Fruit fly (Drosophila melanogaster) whole organism, embryonic: ENCODE data around the gene Nf-YC.

ENCODE experiments used
- CG10147 ChIP-seq: fragments of 200-800 bp; sonication (Bioruptor generic); optimal IDR thresholded peaks from 2 replicates; lab custom pipeline; 2019; ENCODE audit warnings: missing biosample characterization, mild to moderate bottlenecking, missing genetic modification characterization, moderate library complexity
- CG10366 ChIP-seq: fragments of 200-800 bp; sonication (Bioruptor generic); IDR thresholded peaks from 2 replicates; pipeline ENCODE4 v1.3.6; 2022; ENCODE audit warnings: missing biosample characterization, missing genetic modification characterization
- CG10462 ChIP-seq: fragments of 200-800 bp; sonication (Bioruptor generic); optimal IDR thresholded peaks from 2 replicates; lab custom pipeline; 2016; ENCODE audit warnings: missing biosample characterization, missing genetic modification characterization
- CG12155 ChIP-seq: fragments of 200-800 bp; sonication (Bioruptor generic); optimal IDR thresholded peaks from 3 replicates; lab custom pipeline; 2016; ENCODE audit warnings: missing biosample characterization, missing genetic modification characterization
- CG1233 ChIP-seq: fragments of 200-800 bp; sonication (Bioruptor generic); optimal IDR thresholded peaks from 4 replicates; lab custom pipeline; 2018; ENCODE audit warnings: missing biosample characterization, mild to moderate bottlenecking, missing genetic modification characterization
- CG13287 ChIP-seq: fragments of 200-800 bp; sonication (Bioruptor generic); IDR thresholded peaks from 2 replicates; pipeline ENCODE4 v1.3.6; 2022; ENCODE audit warnings: missing biosample characterization, missing genetic modification characterization; ENCODE audit not compliant: partially characterized antibody
- CG13296 ChIP-seq: fragments of 200-800 bp; sonication (Bioruptor generic); optimal IDR thresholded peaks from 3 replicates; lab custom pipeline; 2018; ENCODE audit warnings: missing biosample characterization, mild to moderate bottlenecking, missing genetic modification characterization
- CG13624 ChIP-seq: fragments of 200-800 bp; sonication (Bioruptor generic); optimal IDR thresholded peaks from 2 replicates; lab custom pipeline; 2016; ENCODE audit warnings: missing biosample characterization, missing genetic modification characterization
- CG15073 ChIP-seq: fragments of 200-800 bp; sonication (Bioruptor generic); optimal IDR thresholded peaks from 2 replicates; lab custom pipeline; 2016; ENCODE audit warnings: missing biosample characterization, missing genetic modification characterization
- CG16863 ChIP-seq: fragments of 200-800 bp; sonication (Bioruptor generic); optimal IDR thresholded peaks from 3 replicates; lab custom pipeline; 2016; ENCODE audit warnings: missing biosample characterization, missing genetic modification characterization
- CG18476 ChIP-seq: fragments of 200-800 bp; sonication (Bioruptor generic); optimal IDR thresholded peaks from 2 replicates; lab custom pipeline; 2016; ENCODE audit warnings: missing biosample characterization, mild to moderate bottlenecking, missing genetic modification characterization
- CG32767 ChIP-seq: fragments of 200-800 bp; sonication (Bioruptor generic); IDR thresholded peaks from 2 replicates; pipeline ENCODE4 v1.3.6; 2022; ENCODE audit warnings: missing biosample characterization, missing genetic modification characterization
- CG43689 ChIP-seq: fragments of 200-800 bp; sonication (Bioruptor generic); IDR thresholded peaks from 2 replicates; pipeline ENCODE4 v1.3.6; 2022; ENCODE audit warnings: missing biosample characterization, missing genetic modification characterization
- CG4404 ChIP-seq: fragments of 200-800 bp; sonication (Bioruptor generic); IDR thresholded peaks from 2 replicates; pipeline ENCODE4 v1.3.6; 2022; ENCODE audit warnings: missing biosample characterization, missing genetic modification characterization
- CG6272 ChIP-seq: fragments of 200-800 bp; sonication (Bioruptor generic); IDR thresholded peaks from 2 replicates; pipeline ENCODE4 v1.3.6; 2022; ENCODE audit warnings: missing biosample characterization, missing genetic modification characterization
- CG6654 ChIP-seq: fragments of 200-800 bp; sonication (Bioruptor generic); optimal IDR thresholded peaks from 2 replicates; lab custom pipeline; 2017; ENCODE audit warnings: missing biosample characterization, mild to moderate bottlenecking, missing genetic modification characterization
- CG6791 ChIP-seq: fragments of 200-800 bp; sonication (Bioruptor generic); IDR thresholded peaks from 3 replicates; pipeline ENCODE4 v1.3.6; 2022; ENCODE audit warnings: missing biosample characterization, missing genetic modification characterization; ENCODE audit not compliant: partially characterized antibody
- CG7271 ChIP-seq: fragments of 200-800 bp; sonication (Bioruptor generic); optimal IDR thresholded peaks from 2 replicates; lab custom pipeline; 2018; ENCODE audit warnings: missing biosample characterization, mild to moderate bottlenecking, missing genetic modification characterization, moderate library complexity
- CG7372 ChIP-seq: fragments of 200-800 bp; sonication (Bioruptor generic); IDR thresholded peaks from 2 replicates; pipeline ENCODE4 v1.3.6; 2022; ENCODE audit warnings: missing biosample characterization, missing genetic modification characterization
- CG7556 ChIP-seq: fragments of 200-800 bp; sonication (Bioruptor generic); optimal IDR thresholded peaks from 2 replicates; lab custom pipeline; 2017; ENCODE audit warnings: missing biosample characterization, mild to moderate bottlenecking, missing genetic modification characterization
- CG7928 ChIP-seq: fragments of 200-800 bp; sonication (Bioruptor generic); optimal IDR thresholded peaks from 2 replicates; lab custom pipeline; 2017; ENCODE audit warnings: missing biosample characterization, mild to moderate bottlenecking, missing genetic modification characterization
- CG7987 ChIP-seq: fragments of 200-800 bp; sonication (Bioruptor generic); optimal IDR thresholded peaks from 2 replicates; lab custom pipeline; 2018; ENCODE audit warnings: missing biosample characterization, mild to moderate bottlenecking, missing genetic modification characterization, moderate library complexity
- CG8765 ChIP-seq: fragments of 200-800 bp; sonication (Bioruptor generic); IDR thresholded peaks from 2 replicates; pipeline ENCODE4 v1.3.6; 2022; ENCODE audit warnings: missing biosample characterization, missing genetic modification characterization
- CG9437 ChIP-seq: fragments of 200-800 bp; sonication (Bioruptor generic); optimal IDR thresholded peaks from 2 replicates; lab custom pipeline; 2018; ENCODE audit warnings: missing biosample characterization, mild to moderate bottlenecking, missing genetic modification characterization
- CHES-1-like ChIP-seq: fragments of 200-800 bp; sonication (Bioruptor generic); optimal IDR thresholded peaks from 2 replicates; lab custom pipeline; 2016; ENCODE audit warnings: missing biosample characterization, missing genetic modification characterization
- Dbx ChIP-seq: fragments of 200-800 bp; sonication (Bioruptor generic); IDR thresholded peaks from 3 replicates; pipeline ENCODE4 v1.3.6; 2022; ENCODE audit warnings: missing biosample characterization, missing genetic modification characterization
- Drgx ChIP-seq: fragments of 200-800 bp; sonication (Bioruptor generic); IDR thresholded peaks from 2 replicates; pipeline ENCODE4 v1.3.6; 2022; ENCODE audit warnings: missing biosample characterization, missing genetic modification characterization
- E2f2 ChIP-seq: fragments of 200-800 bp; sonication (Bioruptor generic); IDR thresholded peaks from 2 replicates; pipeline ENCODE4 v1.3.6; 2022; ENCODE audit warnings: missing biosample characterization, missing genetic modification characterization
- HLH4C ChIP-seq: fragments of 200-800 bp; sonication (Bioruptor generic); IDR thresholded peaks from 3 replicates; pipeline ENCODE4 v1.3.6; 2022; ENCODE audit warnings: missing biosample characterization, missing genetic modification characterization; ENCODE audit not compliant: partially characterized antibody
- NFAT ChIP-seq: fragments of 200-800 bp; sonication (Bioruptor generic); IDR thresholded peaks from 2 replicates; pipeline ENCODE4 v1.3.6; 2022; ENCODE audit warnings: missing biosample characterization, missing genetic modification characterization
- Ravus ChIP-seq: fragments of 200-800 bp; sonication (Bioruptor generic); IDR thresholded peaks from 2 replicates; pipeline ENCODE4 v1.3.6; 2022; ENCODE audit warnings: missing biosample characterization, missing genetic modification characterization
- Trl ChIP-seq, 3 experiments: fragments of >200 bp in 2 of 3; fragments of 200-800 bp in 1 of 3; sonication (Bioruptor generic) in 1 of 3; optimal IDR thresholded peaks; 2 replicates in 1 of 3; 3 replicates in 2 of 3; lab custom pipeline; 2016 to 2017; ENCODE audit warnings: missing biosample characterization in 1 of 3, missing genetic modification characterization in 1 of 3
- ato ChIP-seq: fragments of 200-800 bp; sonication (Bioruptor generic); IDR thresholded peaks from 2 replicates; pipeline ENCODE4 v1.3.6; 2022; ENCODE audit warnings: missing biosample characterization, missing genetic modification characterization; ENCODE audit not compliant: partially characterized antibody
- chn ChIP-seq: fragments of 200-800 bp; sonication (Bioruptor generic); optimal IDR thresholded peaks from 2 replicates; lab custom pipeline; 2016; ENCODE audit warnings: missing biosample characterization, missing genetic modification characterization
- crol ChIP-seq: fragments of 200-800 bp; sonication (Bioruptor generic); IDR thresholded peaks from 2 replicates; pipeline ENCODE4 v1.3.6; 2022; ENCODE audit warnings: missing biosample characterization, missing genetic modification characterization
- dysf ChIP-seq: fragments of 200-800 bp; sonication (Bioruptor generic); IDR thresholded peaks from 3 replicates; pipeline ENCODE4 v1.3.6; 2022; ENCODE audit warnings: missing biosample characterization, missing genetic modification characterization
- ewg ChIP-seq: fragments of 200-800 bp; sonication (Bioruptor generic); optimal IDR thresholded peaks from 3 replicates; lab custom pipeline; 2017; ENCODE audit warnings: mild to moderate bottlenecking, missing biosample characterization, missing genetic modification reagents, missing genetic modification characterization
- hb ChIP-seq: fragments of 200-800 bp; sonication (Bioruptor generic); IDR thresholded peaks from 3 replicates; pipeline ENCODE4 v1.3.6; 2022; ENCODE audit warnings: missing biosample characterization, missing genetic modification characterization; ENCODE audit not compliant: partially characterized antibody
- jing ChIP-seq: fragments of 200-800 bp; sonication (Bioruptor generic); optimal IDR thresholded peaks from 2 replicates; lab custom pipeline; 2018; ENCODE audit warnings: missing biosample characterization, mild to moderate bottlenecking, missing genetic modification characterization
- maf-S ChIP-seq: fragments of 200-800 bp; sonication (Bioruptor generic); optimal IDR thresholded peaks from 2 replicates; lab custom pipeline; 2016; ENCODE audit warnings: missing biosample characterization, missing genetic modification characterization
- pum ChIP-seq: fragments of 200-800 bp; sonication (Bioruptor generic); optimal IDR thresholded peaks from 2 replicates; lab custom pipeline; 2016; ENCODE audit warnings: missing biosample characterization, missing genetic modification characterization
- pzg ChIP-seq: fragments of 200-800 bp; sonication (Bioruptor generic); optimal IDR thresholded peaks from 3 replicates; lab custom pipeline; 2018; ENCODE audit warnings: missing biosample characterization, mild to moderate bottlenecking, missing genetic modification characterization, moderate library complexity
- row ChIP-seq: fragments of 200-800 bp; sonication (Bioruptor generic); IDR thresholded peaks from 3 replicates; pipeline ENCODE4 v1.3.6; 2022; ENCODE audit warnings: missing biosample characterization, missing genetic modification characterization
- scrt ChIP-seq: fragments of 200-800 bp; sonication (Bioruptor generic); optimal IDR thresholded peaks from 2 replicates; lab custom pipeline; 2018; ENCODE audit warnings: missing biosample characterization, mild to moderate bottlenecking, missing genetic modification characterization, moderate library complexity
- slou ChIP-seq: fragments of 200-800 bp; sonication (Bioruptor generic); optimal IDR thresholded peaks from 3 replicates; lab custom pipeline; 2016; ENCODE audit warnings: missing biosample characterization, missing genetic modification characterization
- tin ChIP-seq: fragments of 200-800 bp; sonication (Bioruptor generic); optimal IDR thresholded peaks from 3 replicates; lab custom pipeline; 2016; ENCODE audit warnings: missing biosample characterization, missing genetic modification characterization
- tna ChIP-seq: fragments of 200-800 bp; sonication (Bioruptor generic); IDR thresholded peaks from 2 replicates; pipeline ENCODE4 v1.3.6; 2022; ENCODE audit warnings: missing biosample characterization, missing genetic modification characterization; ENCODE audit not compliant: partially characterized antibody
- twi ChIP-seq: fragments of 200-800 bp; optimal IDR thresholded peaks from 2 replicates; lab custom pipeline; 2019; ENCODE audit warnings: missing biosample characterization, mild to moderate bottlenecking, missing genetic modification characterization, moderate library complexity
- vfl ChIP-seq: fragments of 200-800 bp; sonication (Bioruptor generic); optimal IDR thresholded peaks from 2 replicates; lab custom pipeline; 2016; ENCODE audit warnings: missing biosample characterization, missing genetic modification characterization
- vvl ChIP-seq: fragments of 200-800 bp; sonication (Bioruptor generic); IDR thresholded peaks from 2 replicates; pipeline ENCODE4 v1.3.6; 2022; ENCODE audit warnings: missing biosample characterization, missing genetic modification characterization

Nf-YC gene

DNA sequence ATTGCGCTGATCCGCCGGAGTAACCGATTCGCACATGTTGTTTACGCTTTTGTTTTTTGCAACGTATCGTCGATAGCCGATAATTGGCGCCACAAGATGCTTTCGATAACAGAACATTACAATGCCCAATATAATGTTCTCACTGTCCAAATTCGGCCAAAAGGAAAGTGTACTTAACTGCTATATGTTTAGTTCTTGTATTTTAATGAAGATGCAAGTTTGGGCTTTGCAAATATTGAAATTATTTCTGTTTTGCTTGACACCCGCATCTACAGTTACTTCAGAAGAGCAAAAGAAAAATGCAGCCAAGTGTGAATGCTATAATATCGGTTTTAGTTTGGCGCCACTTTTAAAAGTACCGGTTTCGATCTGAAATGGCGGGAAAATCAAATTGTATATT lies 31.9 kb upstream of the Nf-YC start (continued):
- TF ChIP-seq Trl (optimal IDR thresholded peaks at IDR 0.05; lab: Kevin White, UChicago) (no peak), Trl (GFP tag; optimal IDR thresholded peaks at IDR 0.05; lab: Kevin White, UChicago) (peak; percentile 94), CHES-1-like (peak; percentile 92), CG18476 (peak; percentile 89), CG6272 (GFP tag; lab: Robert Waterston, UW) (peak; percentile 68), CG7987 (GFP tag; lab: Kevin White, UChicago) (peak; percentile 84), CG15073 (GFP tag; lab: Kevin White, UChicago) (peak; percentile 46), CG8765 (GFP tag; lab: Robert Waterston, UW) (peak; percentile 67), jing (GFP tag; lab: Kevin White, UChicago) (peak; percentile 85), CG7372 (GFP tag; lab: Robert Waterston, UW) (peak; percentile 85), scrt (GFP tag; lab: Kevin White, UChicago) (peak; percentile 83), CG32767 (peak; percentile 86), Dbx (peak; percentile 89), CG10147 (peak; percentile 91), CG13287 (peak; percentile 66), chn (GFP tag; lab: Kevin White, UChicago) (peak; percentile 92), CG13296 (GFP tag; lab: Kevin White, UChicago) (peak; percentile 90), CG1233 (GFP tag; lab: Kevin White, UChicago) (peak; percentile 88), CG16863 (peak; percentile 87), ewg (GFP tag; lab: Kevin White, UChicago) (peak; percentile 81), crol (GFP tag; lab: Robert Waterston, UW) (no peak), pzg (GFP tag; lab: Kevin White, UChicago) (peak; percentile 76), CG7271 (tag; lab: Kevin White, UChicago) (peak; percentile 42), maf-S (peak; percentile 90), Drgx (GFP tag; lab: Robert Waterston, UW) (peak; percentile 87), tna (GFP tag; lab: Robert Waterston, UW) (no peak; the same call in 1 of the 2 replicates), CG13624 (GFP tag; lab: Kevin White, UChicago) (peak; percentile 95), hb (GFP tag; lab: Robert Waterston, UW) (no peak), CG6791 (0 out of 3 replicates have a peak, but pooled peaks have one; percentile 49), CG6654 (GFP tag; lab: Kevin White, UChicago) (peak; percentile 71), ato (GFP tag; lab: Robert Waterston, UW) (peak; percentile 11; the same call in 1 of the 2 replicates), tin (peak; percentile 92), CG7928 (GFP tag; lab: Kevin White, UChicago) (peak; percentile 78), NFAT (GFP tag; lab: Robert Waterston, UW) (peak; percentile 77), CG10366 (GFP tag; lab: Robert Waterston, UW) (peak; percentile 77), vfl (peak; percentile 87), CG9437 (GFP tag; lab: Kevin White, UChicago) (peak; percentile 86), row (peak; percentile 95), slou (GFP tag; lab: Kevin White, UChicago) (peak; percentile 82), CG12155 (GFP tag; lab: Kevin White, UChicago) (peak; percentile 90), pum (GFP tag; lab: Kevin White, UChicago) (peak; percentile 92), Ravus (GFP tag; lab: Robert Waterston, UW) (peak; percentile 53), E2f2 (peak; percentile 96), twi (tag; lab: Kevin White, UChicago) (peak; percentile 79), CG43689 (GFP tag; lab: Robert Waterston, UW) (peak; percentile 33; the same call in 1 of the 2 replicates), CG10462 (peak; percentile 71), HLH4C (GFP tag; lab: Robert Waterston, UW) (peak; percentile 60; the same call in 2 of the 3 replicates), CG7556 (peak; percentile 88), CG4404 (GFP tag; lab: Robert Waterston, UW) (peak; percentile 67), vvl (GFP tag; lab: Robert Waterston, UW) (peak; percentile 93), dysf (GFP tag; lab: Robert Waterston, UW) (peak; percentile 92)
